Worm (Caenorhabditis elegans) whole organism, L4/young adult: ENCODE data around the gene clec-226.

Experiments
- dao-5 ChIP-seq: sonication (generic microtip); optimal IDR thresholded peaks from 2 replicates; lab custom pipeline; 2016; ENCODE audit warnings: missing genotype, missing genetic modification characterization, moderate library complexity, missing compliant biosample characterization
- him-1 ChIP-seq: sonication (generic microtip); optimal IDR thresholded peaks from 2 replicates; lab custom pipeline; 2016; ENCODE audit warnings: missing genotype, missing genetic modification reagents, missing genetic modification characterization, missing compliant biosample characterization

DNA sequence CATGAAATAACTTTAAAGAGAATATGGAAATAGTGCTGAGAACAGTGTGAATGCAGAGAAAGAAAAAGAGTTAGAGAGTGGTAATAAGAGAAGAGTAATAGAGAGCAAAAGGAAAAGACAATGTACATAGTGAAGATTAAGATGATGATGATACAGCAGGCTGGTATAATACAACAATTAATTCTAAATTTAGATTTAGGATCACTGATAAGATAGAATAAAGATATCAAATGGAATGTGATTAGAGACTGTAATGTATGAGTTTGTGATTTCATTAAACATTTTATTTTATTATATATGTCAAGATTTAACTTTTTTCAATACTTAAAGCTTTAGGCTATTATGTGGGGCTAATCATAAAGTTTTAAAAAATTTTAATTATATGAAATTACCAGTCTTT, 6.4 kb downstream of the clec-226 start, which contains the start of gene R10D12.8:
- TF ChIP-seq him-1 (tag; lab: Kevin White, UChicago): no peak
- TF ChIP-seq dao-5 (tag; lab: Kevin White, UChicago): no peak
